Worm (Caenorhabditis elegans): Measurements from ENCODE around the gene aff-1.
"Not testable (repeated sequence)": the region's sequence is repeated elsewhere in the genome, so short reads cannot be mapped to it uniquely, and the experiment has no call there.

aff-1 gene

DNA sequence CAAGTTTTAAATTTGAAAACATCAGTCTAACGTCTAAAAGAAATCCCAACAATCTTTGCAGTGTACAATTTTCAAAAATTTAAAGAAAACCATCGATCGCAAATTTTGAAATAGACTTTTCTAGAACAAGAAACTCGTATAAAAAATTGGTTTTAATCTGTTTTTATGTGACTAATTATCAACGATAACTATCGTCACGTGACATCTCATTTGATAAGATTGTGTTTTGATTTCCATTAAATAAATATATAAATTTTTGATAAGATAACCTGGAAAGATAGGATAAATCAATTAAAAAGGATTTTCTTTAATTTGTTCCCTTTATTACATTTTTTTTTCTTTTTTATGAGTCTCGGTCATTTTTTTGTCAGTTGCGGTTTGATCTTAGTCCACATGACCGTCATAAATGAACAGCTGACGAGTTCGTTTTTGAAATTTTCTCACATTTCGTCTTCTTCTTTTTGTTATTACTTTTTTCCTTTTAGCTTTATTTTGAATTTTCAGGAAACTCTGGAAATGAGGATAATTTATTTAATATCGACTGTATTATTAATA, 46.1 kb upstream of the aff-1 start, which contains the start of gene asm-1:
Gene asm-1 (plus strand): TSS at position 505 of the 555 bp plus-strand sequence.
- TF ChIP-seq repo-1 (tag; optimal IDR thresholded peaks at IDR 0.05): no peak
- TF ChIP-seq somi-1 (GFP tag; optimal IDR thresholded peaks at IDR 0.05): peak; percentile 46

DNA sequence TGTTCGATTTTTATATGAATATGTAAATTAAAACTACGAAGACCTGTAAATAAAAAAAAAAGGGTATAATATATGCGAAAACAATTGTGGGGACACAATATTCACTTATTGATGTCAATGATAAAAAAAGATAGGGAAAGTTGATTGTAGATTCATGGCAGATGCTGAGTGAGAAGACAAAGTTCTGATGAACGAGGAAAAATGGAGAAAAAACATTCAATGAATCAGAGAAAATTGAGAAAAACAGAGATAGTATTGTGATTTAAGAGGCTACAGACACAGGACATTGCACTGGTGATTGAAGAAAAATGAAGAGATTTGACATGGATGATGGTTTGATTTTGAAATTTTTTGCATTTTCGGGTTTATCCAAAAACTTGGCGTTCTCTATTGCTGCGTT, 45.1 kb upstream of the aff-1 start:
- TF ChIP-seq Y67H2A.10 (GFP tag; conservative IDR thresholded peaks at IDR 0.05) (no peak), ceh-27 (GFP tag; optimal IDR thresholded peaks at IDR 0.05) (no peak), hmg-1.2 (GFP tag; IDR thresholded peaks at IDR 0.05) (peak; percentile 42; the same call in 1 of the 2 replicates)

DNA sequence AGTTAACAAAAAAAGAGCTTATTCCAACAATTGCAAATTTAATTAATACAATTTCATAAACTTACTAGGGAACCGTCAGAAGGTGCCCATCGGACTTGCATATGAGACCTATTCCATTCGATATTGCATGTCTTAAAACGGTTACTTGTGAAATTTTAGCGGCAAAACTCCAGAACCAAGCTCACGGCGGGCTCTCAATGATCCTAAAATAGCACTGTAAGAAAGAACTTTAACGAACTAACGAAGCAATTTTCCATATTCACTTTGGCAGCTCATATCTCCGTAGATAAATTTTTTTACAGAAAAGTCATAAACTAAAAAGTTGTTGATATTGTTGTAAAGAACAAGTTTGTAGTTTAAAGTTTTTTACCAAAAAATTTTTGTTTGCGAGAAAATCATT, 44.1 kb upstream of the aff-1 start, which contains the start of gene B0252.3:
Gene B0252.3 (minus strand): TSS at position 101 of the 400 bp plus-strand sequence.
- not testable (repeated sequence) for TF ChIP-seq unc-62 (GFP tag; optimal IDR thresholded peaks at IDR 0.05); egrh-3 (GFP tag; IDR thresholded peaks at IDR 0.05); F10E7.11 (tag; optimal IDR thresholded peaks at IDR 0.05)

DNA sequence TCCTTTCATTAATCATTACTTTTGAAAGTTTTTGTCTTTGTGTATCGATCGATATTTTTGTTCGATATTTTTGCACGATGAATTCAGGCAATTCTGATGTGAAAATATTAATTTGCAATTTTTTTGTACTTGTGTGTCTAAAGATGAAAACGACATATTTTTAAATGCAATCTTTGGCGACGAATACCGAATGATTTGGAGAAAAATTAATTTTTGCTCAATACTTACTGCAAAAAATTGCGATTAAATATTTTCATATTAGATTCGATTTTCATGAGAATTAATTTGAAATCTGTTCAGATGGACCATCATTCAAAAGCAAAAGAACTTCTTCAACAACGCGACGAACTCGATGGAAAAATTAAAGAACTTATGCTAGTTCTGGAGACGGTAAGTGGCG, 38.2 kb upstream of the aff-1 start, which contains the start of gene psmd-9:
Gene psmd-9 (plus strand): TSS at position 301 of the 400 bp plus-strand sequence.
- no peak for TF ChIP-seq madf-3 (GFP tag; IDR thresholded peaks at IDR 0.05)

DNA sequence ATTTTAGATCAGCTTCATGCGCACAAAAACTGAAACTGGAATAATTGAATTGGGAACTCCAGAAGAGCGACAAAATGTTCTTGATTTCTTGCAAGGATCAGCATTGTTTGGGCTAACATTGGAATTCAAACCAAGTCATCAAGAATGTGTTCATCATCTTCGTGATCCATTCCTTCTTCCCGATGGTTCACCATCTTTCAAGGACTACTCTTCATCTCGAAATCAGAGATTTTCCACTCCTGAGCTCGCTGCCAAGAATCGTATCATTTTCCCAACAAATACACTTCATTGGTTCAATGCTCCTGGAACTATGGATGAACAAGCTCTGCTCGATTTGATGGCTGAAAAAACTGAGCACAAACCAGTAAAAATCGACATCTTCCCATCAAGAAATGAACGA, 37.2 kb upstream of the aff-1 start:
- TF ChIP-seq attf-6 (GFP tag; IDR thresholded peaks at IDR 0.05) (no peak), nhr-80 (tag; optimal IDR thresholded peaks at IDR 0.05) (no peak), attf-5 (GFP tag; optimal IDR thresholded peaks at IDR 0.05) (no peak), cebp-2 (GFP tag; IDR thresholded peaks at IDR 0.05) (no peak), mcd-1 (GFP tag; IDR thresholded peaks at IDR 0.05) (no peak), ztf-18 (tag; optimal IDR thresholded peaks at IDR 0.05) (no peak), C17E4.6 (GFP tag; IDR thresholded peaks at IDR 0.05) (no peak)

DNA sequence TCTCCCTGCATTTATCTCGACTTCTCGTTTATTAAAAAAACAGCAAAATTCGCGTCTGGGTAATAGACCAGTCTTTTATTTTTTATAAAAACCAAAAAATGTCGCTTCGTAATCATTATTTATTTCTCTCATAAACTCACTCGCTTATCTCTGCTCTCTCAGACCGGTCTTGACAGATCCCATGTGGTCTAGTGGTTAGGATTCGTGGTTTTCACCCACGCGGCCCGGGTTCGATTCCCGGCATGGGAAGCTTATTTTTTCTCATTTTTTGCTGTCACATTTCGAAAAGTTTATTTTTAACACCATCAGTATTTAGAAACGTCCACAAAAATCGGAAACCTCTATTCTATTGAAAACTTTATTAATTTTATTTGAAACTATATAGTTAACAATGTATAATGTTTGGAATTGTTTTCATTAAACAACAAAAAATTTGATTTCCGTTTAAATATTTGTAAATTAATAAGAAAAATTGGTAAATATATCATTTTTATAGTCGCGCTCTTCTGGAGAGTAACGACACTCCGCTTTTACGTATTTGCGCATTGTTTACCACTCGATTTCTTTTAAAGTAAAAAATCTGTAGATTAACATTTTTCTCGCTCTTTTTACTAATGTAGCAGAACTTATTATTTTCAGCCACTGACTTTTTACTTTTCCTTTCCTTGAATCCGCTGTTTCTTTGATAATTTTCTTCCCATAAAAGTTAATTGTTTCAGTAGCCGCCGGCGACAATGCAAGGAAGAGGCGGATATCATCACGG, 34.6 kb upstream of the aff-1 start, which contains the start of gene hrpl-1:
Gene hrpl-1 (plus strand): TSS at position 713 of the 763 bp plus-strand sequence.
- TF ChIP-seq rpc-1 (optimal IDR thresholded peaks at IDR 0.05): peak; percentile 57
- peak; percentile 76 for TF ChIP-seq rpc-1 (tag; optimal IDR thresholded peaks at IDR 0.05)
- TF ChIP-seq die-1 (tag; optimal IDR thresholded peaks at IDR 0.05): peak; percentile 74
- no peak for TF ChIP-seq snpc-4 (GFP tag; optimal IDR thresholded peaks at IDR 0.05)
- peak in 1 of 4 experiments; percentile 11 for TF ChIP-seq snpc-4 (tag; optimal IDR thresholded peaks at IDR 0.05)
- peak; percentile 0 for TF ChIP-seq lin-54 (GFP tag; optimal IDR thresholded peaks at IDR 0.05)
- TF ChIP-seq him-1 (tag; optimal IDR thresholded peaks at IDR 0.05): peak; percentile 15
- no peak for TF ChIP-seq nhr-80 (tag; optimal IDR thresholded peaks at IDR 0.05)
- peak; percentile 58 for TF ChIP-seq mes-4 (tag; optimal IDR thresholded peaks at IDR 0.05)
- TF ChIP-seq attf-3 (GFP tag; conservative IDR thresholded peaks at IDR 0.05): 0 out of 2 replicates have a peak, but pooled peaks have one; percentile 48
- no peak for TF ChIP-seq nfyb-1 (GFP tag; IDR thresholded peaks at IDR 0.05)
- no peak for TF ChIP-seq F57C9.4 (tag; optimal IDR thresholded peaks at IDR 0.05)
- TF ChIP-seq Y67H2A.10 (GFP tag; conservative IDR thresholded peaks at IDR 0.05): no peak
- TF ChIP-seq pbrm-1 (GFP tag; IDR thresholded peaks at IDR 0.05): 0 out of 2 replicates have a peak, but pooled peaks have one; percentile 27
- peak; percentile 29; the same call in 1 of the 2 replicates for TF ChIP-seq hmg-1.2 (GFP tag; IDR thresholded peaks at IDR 0.05)
- no peak for TF ChIP-seq ets-4 (GFP tag; optimal IDR thresholded peaks at IDR 0.05)
- TF ChIP-seq lin-26 (GFP tag; IDR thresholded peaks at IDR 0.05): 0 out of 2 replicates have a peak, but pooled peaks have one; percentile 57
- TF ChIP-seq cebp-1 (GFP tag; IDR thresholded peaks at IDR 0.05): no peak
- peak; percentile 24 for TF ChIP-seq cebp-1 (tag; optimal IDR thresholded peaks at IDR 0.05)
- TF ChIP-seq hrde-1 (tag; optimal IDR thresholded peaks at IDR 0.05; ENCODE audit: borderline replicate concordance): peak; percentile 31
- TF ChIP-seq somi-1 (GFP tag; optimal IDR thresholded peaks at IDR 0.05): peak; percentile 45
- TF ChIP-seq nhr-90 (tag; optimal IDR thresholded peaks at IDR 0.05): peak; percentile 20
- peak; percentile 20 for TF ChIP-seq mxl-1 (tag; optimal IDR thresholded peaks at IDR 0.05)
- TF ChIP-seq Y53F4B.3 (GFP tag; IDR thresholded peaks at IDR 0.05): no peak
- peak; percentile 90 for TF ChIP-seq tbp1 (GFP tag; optimal IDR thresholded peaks at IDR 0.05)
- peak; percentile 73 for TF ChIP-seq B0261.1 (tag; optimal IDR thresholded peaks at IDR 0.05)
